Worm (Caenorhabditis elegans) whole organism, L3 larva: ENCODE data around the gene Y62H9A.5.

Source experiments
- R02D3.7 ChIP-seq: fragments of 150-350 bp; optimal IDR thresholded peaks from 2 replicates; lab custom pipeline; 2014; ENCODE audit warnings: missing biosample characterization, missing genetic modification characterization
- aly-2 ChIP-seq: fragments of 150-350 bp; optimal IDR thresholded peaks from 2 replicates; lab custom pipeline; 2014; ENCODE audit warnings: missing biosample characterization, missing genetic modification characterization
- ama-1 ChIP-seq: fragments of 150-350 bp; optimal IDR thresholded peaks from 2 replicates; lab custom pipeline; 2018
- ceh-16 ChIP-seq: sonication (generic microtip); optimal IDR thresholded peaks from 2 replicates; lab custom pipeline; 2017; ENCODE audit warnings: missing biosample characterization, missing genetic modification characterization
- ceh-28 ChIP-seq: fragments of 150-350 bp; optimal IDR thresholded peaks from 2 replicates; lab custom pipeline; 2014; ENCODE audit warnings: missing biosample characterization, missing genetic modification reagents, missing genetic modification characterization
- ceh-9 ChIP-seq: sonication (generic microtip); optimal IDR thresholded peaks from 2 replicates; lab custom pipeline; 2018; ENCODE audit warnings: missing biosample characterization, missing genetic modification characterization
- daf-12 ChIP-seq: fragments of 150-350 bp; optimal IDR thresholded peaks from 2 replicates; lab custom pipeline; 2014; ENCODE audit warnings: missing biosample characterization, missing genetic modification reagents, missing genetic modification characterization
- egl-27 ChIP-seq: sonication (generic microtip); optimal IDR thresholded peaks from 4 replicates; lab custom pipeline; 2017; ENCODE audit warnings: missing biosample characterization, missing genetic modification reagents, missing genetic modification characterization
- egl-5 ChIP-seq: fragments of 150-350 bp; optimal IDR thresholded peaks from 2 replicates; lab custom pipeline; 2017; ENCODE audit warnings: missing biosample characterization, missing genetic modification reagents, missing genetic modification characterization, inconsistent platforms
- elt-1 ChIP-seq: fragments of 150-350 bp; optimal IDR thresholded peaks from 2 replicates; lab custom pipeline; 2014; ENCODE audit warnings: missing biosample characterization, missing genetic modification characterization
- elt-2 ChIP-seq: sonication (generic microtip); optimal IDR thresholded peaks from 2 replicates; lab custom pipeline; 2016; ENCODE audit warnings: missing genetic modification reagents, mild to moderate bottlenecking, missing genetic modification characterization, missing compliant biosample characterization
- elt-3 ChIP-seq, 3 experiments: fragments of 150-350 bp in 1 of 3; sonication (generic microtip) in 2 of 3; optimal IDR thresholded peaks; 2 replicates in 2 of 3; 4 replicates in 1 of 3; lab custom pipeline; 2014 to 2017; ENCODE audit warnings: missing biosample characterization in 3 of 3, missing genetic modification characterization in 3 of 3
- eor-1 ChIP-seq, 2 experiments: fragments of 150-350 bp; optimal IDR thresholded peaks; 2 replicates each; lab custom pipeline; 2014 to 2018; ENCODE audit warnings: missing biosample characterization in 2 of 2, missing genetic modification characterization in 2 of 2
- fkh-10 ChIP-seq: sonication (generic microtip); optimal IDR thresholded peaks from 2 replicates; lab custom pipeline; 2017; ENCODE audit warnings: missing biosample characterization, missing genetic modification reagents, missing genetic modification characterization
- fkh-2 ChIP-seq: fragments of 150-350 bp; optimal IDR thresholded peaks from 2 replicates; lab custom pipeline; 2014; ENCODE audit warnings: missing biosample characterization, missing genetic modification reagents, missing genetic modification characterization
- fos-1 ChIP-seq: fragments of 150-350 bp; optimal IDR thresholded peaks from 2 replicates; lab custom pipeline; 2014; ENCODE audit warnings: missing biosample characterization, missing genetic modification characterization
- lin-15B ChIP-seq: fragments of 150-350 bp; optimal IDR thresholded peaks from 2 replicates; lab custom pipeline; 2014; ENCODE audit warnings: missing biosample characterization, missing genetic modification characterization
- lin-39 ChIP-seq: fragments of 150-350 bp; optimal IDR thresholded peaks from 2 replicates; lab custom pipeline; 2018; ENCODE audit warnings: missing biosample characterization, missing genetic modification reagents, missing genetic modification characterization
- lsy-12 ChIP-seq: sonication (generic microtip); optimal IDR thresholded peaks from 2 replicates; lab custom pipeline; 2016; ENCODE audit warnings: mild to moderate bottlenecking, missing genetic modification characterization, missing compliant biosample characterization
- mdl-1 ChIP-seq: fragments of 150-350 bp; optimal IDR thresholded peaks from 2 replicates; lab custom pipeline; 2014; ENCODE audit warnings: missing biosample characterization, missing genetic modification characterization
- mml-1 ChIP-seq: fragments of 150-350 bp; sonication (generic microtip); optimal IDR thresholded peaks from 3 replicates; lab custom pipeline; 2014; ENCODE audit warnings: missing biosample characterization, missing genetic modification characterization
- nfya-1 ChIP-seq: sonication (generic microtip); optimal IDR thresholded peaks from 2 replicates; lab custom pipeline; 2017; ENCODE audit warnings: missing genetic modification characterization, mild to moderate bottlenecking, missing compliant biosample characterization, antibody characterized with exemption, moderate library complexity; ENCODE audit not compliant: insufficient read depth
- nhr-11 ChIP-seq: fragments of 150-350 bp; optimal IDR thresholded peaks from 2 replicates; lab custom pipeline; 2014; ENCODE audit warnings: missing biosample characterization, missing genetic modification characterization
- nhr-12 ChIP-seq: fragments of 150-350 bp; optimal IDR thresholded peaks from 2 replicates; lab custom pipeline; 2014; ENCODE audit warnings: missing biosample characterization, missing genetic modification characterization
- nhr-43 ChIP-seq: sonication (generic microtip); optimal IDR thresholded peaks from 2 replicates; lab custom pipeline; 2016; ENCODE audit warnings: mild to moderate bottlenecking, missing genetic modification characterization, missing compliant biosample characterization; ENCODE audit not compliant: poor library complexity, severe bottlenecking
- nhr-67 ChIP-seq: fragments of 150-350 bp; optimal IDR thresholded peaks from 2 replicates; lab custom pipeline; 2014; ENCODE audit warnings: missing biosample characterization, missing genetic modification characterization
- nhr-76 ChIP-seq: fragments of 150-350 bp; sonication (generic microtip); optimal IDR thresholded peaks from 5 replicates; lab custom pipeline; 2014; ENCODE audit warnings: missing biosample characterization, missing genetic modification characterization
- nhr-77 ChIP-seq: fragments of 150-350 bp; optimal IDR thresholded peaks from 2 replicates; lab custom pipeline; 2014; ENCODE audit warnings: missing biosample characterization, missing genetic modification characterization
- pha-4 ChIP-seq: fragments of 150-350 bp; optimal IDR thresholded peaks from 2 replicates; lab custom pipeline; 2014; ENCODE audit warnings: missing biosample characterization, missing genetic modification reagents, missing genetic modification characterization
- pqm-1 ChIP-seq: fragments of 150-350 bp; optimal IDR thresholded peaks from 2 replicates; lab custom pipeline; 2017; ENCODE audit warnings: missing biosample characterization, missing genetic modification characterization, inconsistent platforms
- sea-2 ChIP-seq: fragments of 150-350 bp; sonication (generic microtip); optimal IDR thresholded peaks from 4 replicates; lab custom pipeline; 2014; ENCODE audit warnings: missing biosample characterization, missing genetic modification reagents, missing genetic modification characterization
- skn-1 ChIP-seq: fragments of 150-350 bp; optimal IDR thresholded peaks from 2 replicates; lab custom pipeline; 2014; ENCODE audit warnings: missing biosample characterization, missing genetic modification characterization
- snpc-4 ChIP-seq: fragments of 150-350 bp; optimal IDR thresholded peaks from 2 replicates; lab custom pipeline; 2014; ENCODE audit warnings: missing biosample characterization, missing genetic modification characterization
- ztf-4 ChIP-seq: fragments of 150-350 bp; optimal IDR thresholded peaks from 2 replicates; lab custom pipeline; 2014; ENCODE audit warnings: missing biosample characterization, missing genetic modification characterization

Y62H9A.5 gene

DNA sequence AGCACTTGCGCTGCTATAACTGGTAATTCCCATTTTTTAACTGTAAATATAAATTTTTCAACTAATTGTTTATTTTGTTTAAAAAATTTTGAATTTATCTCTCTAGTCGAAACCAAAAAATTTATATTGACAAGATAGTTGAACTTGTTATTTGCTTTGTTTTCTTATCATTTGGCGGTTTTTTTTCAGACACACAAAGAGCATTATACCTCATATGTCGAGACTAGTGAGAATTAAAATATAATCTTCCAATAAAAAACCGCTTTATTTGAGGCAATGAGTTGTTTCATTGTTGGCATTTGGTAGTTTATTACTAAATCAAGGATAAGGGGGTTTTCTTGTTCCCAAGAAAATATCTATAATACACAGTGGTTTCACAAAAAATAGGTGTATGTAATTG lies 25.5 kb upstream of the Y62H9A.5 start:
- TF ChIP-seq ceh-9 (tag; lab: Kevin White, UChicago) (no peak), mml-1 (tag; lab: Kevin White, UChicago) (no peak), ama-1 (lab: Kevin White, UChicago) (no peak), pha-4 (peak; percentile 41), ztf-4 (no peak), fkh-10 (GFP tag; lab: Kevin White, UChicago) (no peak), egl-5 (tag; lab: Kevin White, UChicago) (no peak), mdl-1 (tag; lab: Kevin White, UChicago) (no peak), nhr-67 (tag; lab: Kevin White, UChicago) (no peak), nhr-76 (tag; lab: Kevin White, UChicago) (no peak), lin-15B (tag; lab: Kevin White, UChicago) (no peak), eor-1 (tag; optimal IDR thresholded peaks at IDR 0.05; lab: Kevin White, UChicago) (no peak), elt-2 (peak; percentile 56), fos-1 (no peak), ceh-28 (no peak), ceh-16 (tag; lab: Kevin White, UChicago) (no peak), elt-1 (tag; lab: Kevin White, UChicago) (no peak)

ce11 chrX:11907263-11907662 lies 24.6 kb upstream of the Y62H9A.5 start, which contains the start of gene Y62H9A.11:
Y62H9A.11 (minus strand) TSS chrX:11907363.
- no peak for TF ChIP-seq sea-2
- TF ChIP-seq egl-27 (tag; lab: Kevin White, UChicago) = no peak
- TF ChIP-seq pqm-1 (tag; lab: Kevin White, UChicago) = no peak

DNA sequence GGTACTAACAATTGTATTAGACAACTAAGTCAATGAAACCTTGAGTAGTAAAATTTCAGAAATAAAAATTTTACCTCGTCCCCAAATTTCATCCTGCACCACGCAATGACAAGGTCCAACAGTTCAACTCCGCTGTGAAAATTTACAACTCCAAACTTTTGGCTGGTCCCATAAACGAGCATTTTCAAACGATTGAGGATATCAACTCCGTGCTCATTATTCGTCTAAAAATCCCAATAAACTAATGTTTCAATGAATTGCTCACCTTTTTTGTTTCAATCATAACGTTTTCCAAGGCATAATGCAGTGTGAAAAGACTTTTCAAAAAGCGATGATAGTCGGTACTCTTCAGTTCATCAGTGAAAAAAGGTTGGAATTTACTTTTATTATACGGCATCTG lies 23.9 kb upstream of the Y62H9A.5 start:
- TF ChIP-seq mml-1 (tag; lab: Kevin White, UChicago) (no peak), nhr-11 (tag; lab: Kevin White, UChicago) (no peak), lsy-12 (tag; lab: Kevin White, UChicago) (no peak), elt-2 (no peak), nhr-12 (tag; lab: Kevin White, UChicago) (no peak), nhr-77 (tag; lab: Kevin White, UChicago) (no peak)
- TF ChIP-seq, all 47 proteins: peak for 0

DNA sequence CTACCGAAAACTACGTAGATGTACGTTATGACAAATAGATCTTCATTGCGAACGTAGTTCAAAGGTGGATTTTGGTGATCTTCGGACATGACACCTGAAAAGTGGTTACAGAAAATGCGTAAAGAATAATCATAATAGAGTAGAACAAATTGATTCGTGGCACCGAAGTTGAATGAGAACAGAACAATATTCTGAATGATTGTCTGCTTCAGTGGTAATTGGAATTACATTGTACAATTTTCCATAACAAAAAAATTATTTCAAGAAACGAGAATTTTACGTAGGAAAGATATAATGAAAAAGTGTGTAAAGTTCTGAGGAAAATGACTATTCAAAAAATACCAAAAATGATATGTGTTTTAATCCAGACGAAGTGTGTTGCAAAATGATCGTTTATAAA lies 20.0 kb upstream of the Y62H9A.5 start, which contains the start of gene Y62H9A.10:
Gene Y62H9A.10, minus strand, starts transcription at position 101 of the 400 bp plus-strand sequence.
- TF ChIP-seq ceh-28 (no peak), daf-12 (tag; lab: Kevin White, UChicago) (no peak), nhr-11 (tag; lab: Kevin White, UChicago) (no peak), fos-1 (no peak), fkh-2 (tag; lab: Kevin White, UChicago) (no peak), ztf-4 (no peak), nhr-43 (tag; lab: Kevin White, UChicago) (no peak), lsy-12 (tag; lab: Kevin White, UChicago) (no peak), skn-1 (tag; lab: Kevin White, UChicago) (no peak), nfya-1 (no peak), elt-3 (tag; optimal IDR thresholded peaks at IDR 0.05; lab: Kevin White, UChicago) (no peak), elt-1 (tag; lab: Kevin White, UChicago) (no peak), snpc-4 (tag; lab: Kevin White, UChicago) (no peak), nhr-67 (tag; lab: Kevin White, UChicago) (no peak), ceh-9 (tag; lab: Kevin White, UChicago) (no peak), R02D3.7 (tag; lab: Kevin White, UChicago) (no peak), aly-2 (tag; lab: Kevin White, UChicago) (no peak), elt-2 (no peak), fkh-10 (GFP tag; lab: Kevin White, UChicago) (no peak)

DNA sequence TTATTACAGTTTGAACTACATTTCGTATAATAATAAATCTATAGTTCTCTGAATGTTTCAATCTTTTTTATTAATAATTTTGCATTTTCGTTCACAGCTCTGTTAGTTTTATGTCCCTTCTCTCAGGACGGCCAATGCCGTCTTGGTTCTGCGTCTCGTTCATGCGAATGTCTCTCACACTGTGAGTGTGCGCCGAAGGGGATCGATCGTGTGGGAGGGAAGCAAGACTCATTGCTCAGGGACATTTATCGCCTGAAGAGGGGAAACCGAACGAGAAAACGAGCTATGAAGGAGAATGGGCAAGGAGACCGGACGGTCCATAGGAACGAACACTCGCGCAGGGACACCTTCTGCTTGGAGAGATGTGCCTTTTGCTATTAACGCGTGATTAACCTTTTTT lies 16.3 kb upstream of the Y62H9A.5 start:
- TF ChIP-seq lin-39 = peak; percentile 54
- no peak for TF ChIP-seq snpc-4 (tag; lab: Kevin White, UChicago)
- peak; percentile 72 for TF ChIP-seq ceh-28
- TF ChIP-seq, all 47 proteins: peak for 2
